Worm (Caenorhabditis elegans) whole organism, L1 larva: Measurements from ENCODE around the gene fbxa-37.
"Not testable (repeated sequence)": the region's sequence is repeated elsewhere in the genome, so short reads cannot be mapped to it uniquely, and the experiment has no call there.

Experiments used
- ceh-82 ChIP-seq, 3 experiments: fragments of 150-350 bp in 1 of 3; sonication (generic microtip) in 2 of 3; optimal IDR thresholded peaks; 2 replicates each; lab custom pipeline; 2014 to 2017; ENCODE audit warnings: missing biosample characterization in 3 of 3, missing genetic modification characterization in 3 of 3
- elt-2 ChIP-seq: sonication (generic microtip); optimal IDR thresholded peaks from 2 replicates; lab custom pipeline; 2016; ENCODE audit warnings: missing genetic modification characterization, mild to moderate bottlenecking, inconsistent platforms, missing compliant biosample characterization, missing genetic modification reagents
- nhr-19 ChIP-seq: fragments of 200-800 bp; sonication (Bioruptor generic); conservative IDR thresholded peaks from 2 replicates; pipeline ENCODE4 v1.3.6; 2022; ENCODE audit warnings: missing genetic modification characterization, missing compliant biosample characterization

- not testable (repeated sequence) for TF ChIP-seq elt-2 (tag; lab: Kevin White, UChicago); nhr-19 (GFP tag; lab: Robert Waterston, UW); ceh-82 (tag; optimal IDR thresholded peaks at IDR 0.05; lab: Kevin White, UChicago)
Measured at ce11 chrIII:1256519-1256918, 28.3 kb upstream of the fbxa-37 start, which contains the start of gene fbxa-208.
